Comparison of ENCODE assay signal across 5 fruit fly cellular contexts in genomic region chr2L:3895951-3896833, dm6.
TF ChIP-seq lines count a peak whose summit lies in the region.

No protein-coding gene starts in this region.

- TF ChIP-seq CTCF in whole organism, embryonic (GFP tag; optimal IDR thresholded peaks at IDR 0.05; lab: Kevin White, UChicago) = no peak

TF ChIP-seq in whole organism, adult, 20 proteins besides CTCF, POLR2A, EP300 and RAD21:
- TF ChIP-seq CG14711 (tag; optimal IDR thresholded peaks at IDR 0.05; lab: Kevin White, UChicago) (no peak), CG5204 (GFP tag; optimal IDR thresholded peaks at IDR 0.05; lab: Kevin White, UChicago) (peak; percentile 30), CG7101 (tag; optimal IDR thresholded peaks at IDR 0.05; lab: Kevin White, UChicago) (no peak), Mnt (GFP tag; optimal IDR thresholded peaks at IDR 0.05; lab: Kevin White, UChicago) (no peak), CG7045 (GFP tag; optimal IDR thresholded peaks at IDR 0.05; lab: Kevin White, UChicago) (no peak), Hr96 (GFP tag; optimal IDR thresholded peaks at IDR 0.05; lab: Kevin White, UChicago) (no peak)

TF ChIP-seq in whole organism, embryonic, 481 proteins besides CTCF, POLR2A, EP300 and RAD21 (continues in another document):
- no peak for TF ChIP-seq Mrtf (GFP tag; IDR thresholded peaks at IDR 0.05; lab: Robert Waterston, UW)
- TF ChIP-seq Kr (GFP tag; optimal IDR thresholded peaks at IDR 0.05; lab: Kevin White, UChicago) = no peak
- no peak for TF ChIP-seq fu2 (GFP tag; optimal IDR thresholded peaks at IDR 0.05; lab: Kevin White, UChicago)
- TF ChIP-seq CG2202 (tag; optimal IDR thresholded peaks at IDR 0.05; lab: Kevin White, UChicago) = no peak
- no peak for TF ChIP-seq croc (GFP tag; conservative IDR thresholded peaks at IDR 0.05; lab: Robert Waterston, UW)
- TF ChIP-seq NfI (GFP tag; optimal IDR thresholded peaks at IDR 0.05; lab: Kevin White, UChicago) = no peak
- no peak for TF ChIP-seq CG12219 (GFP tag; optimal IDR thresholded peaks at IDR 0.05; lab: Kevin White, UChicago)
- TF ChIP-seq CG8359 (GFP tag; optimal IDR thresholded peaks at IDR 0.05; lab: Kevin White, UChicago; ENCODE audit: borderline replicate concordance) = no peak
- TF ChIP-seq Hr51 (GFP tag; optimal IDR thresholded peaks at IDR 0.05; lab: Kevin White, UChicago) = peak in 1 of 2 experiments; percentile 8
- TF ChIP-seq CG6689 (GFP tag; IDR thresholded peaks at IDR 0.05; lab: Robert Waterston, UW) = no peak
- no peak for TF ChIP-seq corto (GFP tag; optimal IDR thresholded peaks at IDR 0.05; lab: Kevin White, UChicago)
- peak; percentile 29 for TF ChIP-seq D19B (GFP tag; optimal IDR thresholded peaks at IDR 0.05; lab: Kevin White, UChicago)
- no peak for TF ChIP-seq Sox100B (GFP tag; optimal IDR thresholded peaks at IDR 0.05; lab: Kevin White, UChicago)
- TF ChIP-seq CG18476 (GFP tag; optimal IDR thresholded peaks at IDR 0.05; lab: Kevin White, UChicago) = no peak
- peak; percentile 15; the same call in 1 of the 2 replicates for TF ChIP-seq CG31441 (GFP tag; IDR thresholded peaks at IDR 0.05; lab: Robert Waterston, UW)
- TF ChIP-seq cg (GFP tag; optimal IDR thresholded peaks at IDR 0.05; lab: Kevin White, UChicago) = no peak
- TF ChIP-seq ranshi (GFP tag; IDR thresholded peaks at IDR 0.05; lab: Robert Waterston, UW) = no peak
- TF ChIP-seq ac (GFP tag; optimal IDR thresholded peaks at IDR 0.05; lab: Kevin White, UChicago) = no peak
- no peak for TF ChIP-seq Dll (GFP tag; IDR thresholded peaks at IDR 0.05; lab: Robert Waterston, UW; ENCODE audit: partially characterized antibody)
- no peak for TF ChIP-seq CG5953 (GFP tag; IDR thresholded peaks at IDR 0.05; lab: Robert Waterston, UW)
- TF ChIP-seq CG2678 (tag; optimal IDR thresholded peaks at IDR 0.05; lab: Kevin White, UChicago) = peak; percentile 36
- TF ChIP-seq D19A (tag; optimal IDR thresholded peaks at IDR 0.05; lab: Kevin White, UChicago) = peak; percentile 78

TF ChIP-seq in whole organism, prepupa, 60 proteins besides CTCF, POLR2A, EP300 and RAD21 (continues in another document):
- TF ChIP-seq Lpt (GFP tag; optimal IDR thresholded peaks at IDR 0.05; lab: Kevin White, UChicago) (no peak), CG4318 (GFP tag; optimal IDR thresholded peaks at IDR 0.05; lab: Kevin White, UChicago) (no peak), net (GFP tag; optimal IDR thresholded peaks at IDR 0.05; lab: Kevin White, UChicago) (no peak), fkh (GFP tag; optimal IDR thresholded peaks at IDR 0.05; lab: Kevin White, UChicago) (no peak), dac (GFP tag; optimal IDR thresholded peaks at IDR 0.05; lab: Kevin White, UChicago) (no peak), salr (GFP tag; optimal IDR thresholded peaks at IDR 0.05; lab: Kevin White, UChicago) (no peak), CG11294 (GFP tag; IDR thresholded peaks at IDR 0.05; lab: Robert Waterston, UW) (no peak), ss (GFP tag; optimal IDR thresholded peaks at IDR 0.05; lab: Kevin White, UChicago) (no peak), CG34406 (GFP tag; optimal IDR thresholded peaks at IDR 0.05; lab: Kevin White, UChicago) (no peak), lz (GFP tag; optimal IDR thresholded peaks at IDR 0.05; lab: Kevin White, UChicago) (peak; percentile 20), cyc (GFP tag; optimal IDR thresholded peaks at IDR 0.05; lab: Kevin White, UChicago) (no peak), Smox (GFP tag; optimal IDR thresholded peaks at IDR 0.05; lab: Kevin White, UChicago) (peak; percentile 29), topi (GFP tag; optimal IDR thresholded peaks at IDR 0.05; lab: Kevin White, UChicago) (peak; percentile 27), Eip93F (GFP tag; optimal IDR thresholded peaks at IDR 0.05; lab: Kevin White, UChicago) (no peak), Eip75B (GFP tag; optimal IDR thresholded peaks at IDR 0.05; lab: Kevin White, UChicago) (no peak), svp (GFP tag; lab: Kevin White, UChicago) (peak; percentile 55), dsx (GFP tag; optimal IDR thresholded peaks at IDR 0.05; lab: Kevin White, UChicago; ENCODE audit: poor library complexity, severe bottlenecking) (no peak), OdsH (GFP tag; optimal IDR thresholded peaks at IDR 0.05; lab: Kevin White, UChicago) (peak; percentile 11), Hr4 (GFP tag; optimal IDR thresholded peaks at IDR 0.05; lab: Kevin White, UChicago) (no peak), Eip78C (GFP tag; lab: Kevin White, UChicago) (peak; percentile 58), CG11902 (GFP tag; optimal IDR thresholded peaks at IDR 0.05; lab: Kevin White, UChicago) (no peak), Sox14 (GFP tag; optimal IDR thresholded peaks at IDR 0.05; lab: Kevin White, UChicago) (no peak), CG6854 (GFP tag; optimal IDR thresholded peaks at IDR 0.05; lab: Kevin White, UChicago) (no peak), CG6792 (GFP tag; optimal IDR thresholded peaks at IDR 0.05; lab: Kevin White, UChicago) (no peak)

TF ChIP-seq in whole organism, pupa, 21 proteins besides CTCF, POLR2A, EP300 and RAD21:
- TF ChIP-seq CG8159 (tag; optimal IDR thresholded peaks at IDR 0.05; lab: Kevin White, UChicago) (peak; percentile 22), Snoo (tag; optimal IDR thresholded peaks at IDR 0.05; lab: Kevin White, UChicago) (peak; percentile 3), Pif1B (GFP tag; optimal IDR thresholded peaks at IDR 0.05; lab: Kevin White, UChicago) (no peak), CG32121 (GFP tag; IDR thresholded peaks at IDR 0.05; lab: Robert Waterston, UW) (no peak)

TF ChIP-seq in whole organism, wandering third instar larva, 38 proteins besides CTCF, POLR2A, EP300 and RAD21:
- TF ChIP-seq Hr83 (GFP tag; optimal IDR thresholded peaks at IDR 0.05; lab: Kevin White, UChicago; ENCODE audit: poor library complexity, severe bottlenecking) = no peak
- peak; percentile 15 for TF ChIP-seq Vsx2 (GFP tag; optimal IDR thresholded peaks at IDR 0.05; lab: Kevin White, UChicago; ENCODE audit: partially characterized antibody)
- peak; percentile 9 for TF ChIP-seq HLH106 (tag; optimal IDR thresholded peaks at IDR 0.05; lab: Kevin White, UChicago)
- TF ChIP-seq rgr (GFP tag; optimal IDR thresholded peaks at IDR 0.05; lab: Kevin White, UChicago) = peak; percentile 23
- TF ChIP-seq dl (GFP tag; optimal IDR thresholded peaks at IDR 0.05; lab: Kevin White, UChicago; ENCODE audit: insufficient read depth in 1 of 2, partially characterized antibody in 2 of 2) = peak; percentile 48 to 68
- no peak for TF ChIP-seq Rel (GFP tag; optimal IDR thresholded peaks at IDR 0.05; lab: Kevin White, UChicago)
- TF ChIP-seq Rel (tag; optimal IDR thresholded peaks at IDR 0.05; lab: Kevin White, UChicago) = peak; percentile 93
- no peak for TF ChIP-seq N (GFP tag; optimal IDR thresholded peaks at IDR 0.05; lab: Kevin White, UChicago)
- peak; percentile 6 for TF ChIP-seq OdsH (GFP tag; optimal IDR thresholded peaks at IDR 0.05; lab: Kevin White, UChicago)
- no peak for TF ChIP-seq Mio (GFP tag; optimal IDR thresholded peaks at IDR 0.05; lab: Kevin White, UChicago)
- TF ChIP-seq Dif (GFP tag; optimal IDR thresholded peaks at IDR 0.05; lab: Kevin White, UChicago; ENCODE audit: partially characterized antibody) = peak; percentile 55
